Fruit fly (Drosophila melanogaster) whole organism, embryonic: ENCODE measurements around the gene CG34432.

Source experiments
- Abd-B ChIP-seq: fragments of 200-800 bp; sonication (Bioruptor generic); optimal IDR thresholded peaks from 2 replicates; lab custom pipeline; 2018; ENCODE audit warnings: missing biosample characterization, mild to moderate bottlenecking, missing genetic modification characterization, moderate library complexity
- BEAF-32 ChIP-seq: fragments of 200-800 bp; sonication (Bioruptor generic); optimal IDR thresholded peaks from 3 replicates; lab custom pipeline; 2017; ENCODE audit warnings: missing biosample characterization, missing genetic modification characterization, mild to moderate bottlenecking, moderate library complexity, missing genetic modification reagents
- CG10209 ChIP-seq: fragments of 200-800 bp; sonication (Bioruptor generic); optimal IDR thresholded peaks from 3 replicates; lab custom pipeline; 2017; ENCODE audit warnings: missing biosample characterization, mild to moderate bottlenecking, missing genetic modification characterization, missing genetic modification reagents
- CG1024 ChIP-seq: fragments of 200-800 bp; sonication (Bioruptor generic); IDR thresholded peaks from 2 replicates; pipeline ENCODE4 v1.3.6; 2022; ENCODE audit warnings: missing biosample characterization, missing genetic modification characterization
- CG10321 ChIP-seq: fragments of 200-800 bp; sonication (Bioruptor generic); IDR thresholded peaks from 2 replicates; pipeline ENCODE4 v1.3.6; 2022; ENCODE audit warnings: missing biosample characterization, missing genetic modification characterization
- CG11723 ChIP-seq: fragments of 200-800 bp; sonication (Bioruptor generic); optimal IDR thresholded peaks from 2 replicates; lab custom pipeline; 2017; ENCODE audit warnings: missing biosample characterization, mild to moderate bottlenecking, missing genetic modification characterization
- CG14667 ChIP-seq: fragments of 200-800 bp; sonication (Bioruptor generic); IDR thresholded peaks from 2 replicates; pipeline ENCODE4 v1.3.6; 2022; ENCODE audit warnings: missing biosample characterization, missing genetic modification characterization
- CG16815 ChIP-seq: fragments of 200-800 bp; sonication (Bioruptor generic); optimal IDR thresholded peaks from 3 replicates; lab custom pipeline; 2017; ENCODE audit warnings: missing biosample characterization, mild to moderate bottlenecking, missing genetic modification characterization
- CG17186 ChIP-seq: fragments of 200-800 bp; sonication (Bioruptor generic); optimal IDR thresholded peaks from 3 replicates; lab custom pipeline; 2017; ENCODE audit warnings: missing biosample characterization, missing genetic modification reagents, missing genetic modification characterization
- CG17361 ChIP-seq: fragments of 200-800 bp; sonication (Bioruptor generic); IDR thresholded peaks from 3 replicates; pipeline ENCODE4 v1.3.6; 2022; ENCODE audit warnings: missing biosample characterization, missing genetic modification characterization
- CG31388 ChIP-seq: fragments of 200-800 bp; sonication (Bioruptor generic); optimal IDR thresholded peaks from 2 replicates; lab custom pipeline; 2016; ENCODE audit warnings: missing biosample characterization, missing genetic modification characterization
- CG3847 ChIP-seq: fragments of 200-800 bp; sonication (Bioruptor generic); IDR thresholded peaks from 2 replicates; pipeline ENCODE4 v1.3.6; 2022; ENCODE audit warnings: missing biosample characterization, missing genetic modification characterization
- CG42726 ChIP-seq: fragments of 200-800 bp; sonication (Bioruptor generic); IDR thresholded peaks from 2 replicates; pipeline ENCODE4 v1.3.6; 2022; ENCODE audit warnings: missing biosample characterization, missing genetic modification characterization; ENCODE audit not compliant: partially characterized antibody
- CG5180 ChIP-seq: fragments of 200-800 bp; sonication (Bioruptor generic); optimal IDR thresholded peaks from 3 replicates; lab custom pipeline; 2017; ENCODE audit warnings: missing biosample characterization, missing genetic modification characterization, mild to moderate bottlenecking, moderate library complexity, missing genetic modification reagents
- CG7271 ChIP-seq: fragments of 200-800 bp; sonication (Bioruptor generic); optimal IDR thresholded peaks from 2 replicates; lab custom pipeline; 2018; ENCODE audit warnings: missing biosample characterization, mild to moderate bottlenecking, missing genetic modification characterization, moderate library complexity
- CG7928 ChIP-seq: fragments of 200-800 bp; sonication (Bioruptor generic); optimal IDR thresholded peaks from 2 replicates; lab custom pipeline; 2017; ENCODE audit warnings: missing biosample characterization, mild to moderate bottlenecking, missing genetic modification characterization
- D19A ChIP-seq: fragments of 200-800 bp; optimal IDR thresholded peaks from 3 replicates; lab custom pipeline; 2019; ENCODE audit warnings: missing biosample characterization, mild to moderate bottlenecking, missing genetic modification characterization, moderate library complexity
- Dip3 ChIP-seq: fragments of 200-800 bp; sonication (Bioruptor generic); optimal IDR thresholded peaks from 3 replicates; lab custom pipeline; 2016; ENCODE audit warnings: missing biosample characterization, missing genetic modification characterization
- E2f2 ChIP-seq: fragments of 200-800 bp; sonication (Bioruptor generic); IDR thresholded peaks from 2 replicates; pipeline ENCODE4 v1.3.6; 2022; ENCODE audit warnings: missing biosample characterization, missing genetic modification characterization
- Eip74EF ChIP-seq, 2 experiments: fragments of 200-800 bp in 1 of 2; fragments of >200 bp in 1 of 2; sonication (Bioruptor generic) in 1 of 2; optimal IDR thresholded peaks; 2 replicates each; lab custom pipeline; 2017 to 2019; ENCODE audit warnings: missing biosample characterization in 2 of 2, missing genetic modification characterization in 2 of 2, mild to moderate bottlenecking in 1 of 2, moderate library complexity in 1 of 2
- Ets65A ChIP-seq: fragments of 200-800 bp; sonication (Bioruptor generic); peaks from one replicate; lab custom pipeline; 2016; ENCODE audit warnings: missing biosample characterization, missing genetic modification characterization
- Hr39 ChIP-seq: fragments of >200 bp; optimal IDR thresholded peaks from 2 replicates; lab custom pipeline; 2017
- Hsf ChIP-seq: fragments of 200-800 bp; sonication (Bioruptor generic); optimal IDR thresholded peaks from 3 replicates; lab custom pipeline; 2016; ENCODE audit warnings: missing biosample characterization, missing genetic modification characterization
- MBD-R2 ChIP-seq: fragments of 200-800 bp; sonication (Bioruptor generic); IDR thresholded peaks from 2 replicates; pipeline ENCODE4 v1.3.6; 2022; ENCODE audit warnings: missing biosample characterization, missing genetic modification characterization
- Mrtf ChIP-seq: fragments of 200-800 bp; sonication (Bioruptor generic); IDR thresholded peaks from 3 replicates; pipeline ENCODE4 v1.3.6; 2022; ENCODE audit warnings: missing biosample characterization, missing genetic modification characterization
- Nf-YB ChIP-seq: fragments of 200-800 bp; sonication (Bioruptor generic); optimal IDR thresholded peaks from 3 replicates; lab custom pipeline; 2019; ENCODE audit warnings: missing biosample characterization, mild to moderate bottlenecking, missing genetic modification characterization, moderate library complexity
- Ravus ChIP-seq: fragments of 200-800 bp; sonication (Bioruptor generic); IDR thresholded peaks from 2 replicates; pipeline ENCODE4 v1.3.6; 2022; ENCODE audit warnings: missing biosample characterization, missing genetic modification characterization
- Side ChIP-seq: fragments of 200-800 bp; sonication (Bioruptor generic); optimal IDR thresholded peaks from 2 replicates; lab custom pipeline; 2016; ENCODE audit warnings: missing biosample characterization, missing genetic modification characterization
- Sox102F ChIP-seq: fragments of 200-800 bp; sonication (Bioruptor generic); optimal IDR thresholded peaks from 2 replicates; lab custom pipeline; 2018; ENCODE audit warnings: missing biosample characterization, mild to moderate bottlenecking, missing genetic modification characterization, moderate library complexity
- Ssrp ChIP-seq: fragments of 200-800 bp; sonication (Bioruptor generic); optimal IDR thresholded peaks from 2 replicates; lab custom pipeline; 2018; ENCODE audit warnings: missing biosample characterization, mild to moderate bottlenecking, missing genetic modification characterization, moderate library complexity
- Vsx1 ChIP-seq: fragments of 200-800 bp; sonication (Bioruptor generic); optimal IDR thresholded peaks from 2 replicates; lab custom pipeline; 2017; ENCODE audit warnings: missing biosample characterization, mild to moderate bottlenecking, missing genetic modification characterization, missing genetic modification reagents
- al ChIP-seq: fragments of 200-800 bp; sonication (Bioruptor generic); IDR thresholded peaks from 2 replicates; pipeline ENCODE4 v1.3.6; 2022; ENCODE audit warnings: missing biosample characterization, missing genetic modification characterization
- bab2 ChIP-seq: fragments of 200-800 bp; sonication (Bioruptor generic); optimal IDR thresholded peaks from 2 replicates; lab custom pipeline; 2016; ENCODE audit warnings: missing biosample characterization, missing genetic modification characterization
- ci ChIP-seq: fragments of 200-800 bp; sonication (Bioruptor generic); IDR thresholded peaks from 3 replicates; pipeline ENCODE4 v1.3.6; 2022; ENCODE audit warnings: missing biosample characterization, missing genetic modification characterization
- emc ChIP-seq: fragments of 200-800 bp; sonication (Bioruptor generic); optimal IDR thresholded peaks from 2 replicates; lab custom pipeline; 2016; ENCODE audit warnings: missing biosample characterization, missing genetic modification characterization
- ewg ChIP-seq: fragments of 200-800 bp; sonication (Bioruptor generic); optimal IDR thresholded peaks from 3 replicates; lab custom pipeline; 2017; ENCODE audit warnings: mild to moderate bottlenecking, missing biosample characterization, missing genetic modification reagents, missing genetic modification characterization
- eyg ChIP-seq: fragments of 200-800 bp; sonication (Bioruptor generic); optimal IDR thresholded peaks from 3 replicates; lab custom pipeline; 2016; ENCODE audit warnings: missing biosample characterization, missing genetic modification characterization
- klu ChIP-seq: fragments of 200-800 bp; sonication (Bioruptor generic); IDR thresholded peaks from 2 replicates; pipeline ENCODE4 v1.3.6; 2022; ENCODE audit warnings: missing biosample characterization, missing genetic modification characterization
- lilli ChIP-seq: fragments of 200-800 bp; sonication (Bioruptor generic); optimal IDR thresholded peaks from 3 replicates; lab custom pipeline; 2016; ENCODE audit warnings: missing biosample characterization, missing genetic modification characterization
- mam ChIP-seq: fragments of 200-800 bp; sonication (Bioruptor generic); optimal IDR thresholded peaks from 3 replicates; lab custom pipeline; 2016; ENCODE audit warnings: missing biosample characterization, missing genetic modification characterization
- mirr ChIP-seq: fragments of 200-800 bp; sonication (Bioruptor generic); optimal IDR thresholded peaks from 3 replicates; lab custom pipeline; 2018; ENCODE audit warnings: missing biosample characterization, mild to moderate bottlenecking, missing genetic modification characterization
- nau ChIP-seq: fragments of 200-800 bp; sonication (Bioruptor generic); optimal IDR thresholded peaks from 3 replicates; lab custom pipeline; 2017; ENCODE audit warnings: missing biosample characterization, mild to moderate bottlenecking, missing genetic modification characterization, missing genetic modification reagents
- pnt ChIP-seq: fragments of 200-800 bp; sonication (Bioruptor generic); optimal IDR thresholded peaks from 3 replicates; lab custom pipeline; 2016; ENCODE audit warnings: missing biosample characterization, missing genetic modification characterization
- ro ChIP-seq: fragments of 200-800 bp; sonication (Bioruptor generic); IDR thresholded peaks from 2 replicates; pipeline ENCODE4 v1.3.6; 2022; ENCODE audit warnings: missing biosample characterization, missing genetic modification characterization
- sens ChIP-seq: fragments of 200-800 bp; sonication (Bioruptor generic); peaks from one replicate; lab custom pipeline; 2016; ENCODE audit warnings: missing biosample characterization, missing genetic modification characterization
- sens-2 ChIP-seq: fragments of 200-800 bp; sonication (Bioruptor generic); IDR thresholded peaks from 2 replicates; pipeline ENCODE4 v1.3.6; 2022; ENCODE audit warnings: missing biosample characterization, missing genetic modification characterization
- slbo ChIP-seq: fragments of 200-800 bp; sonication (Bioruptor generic); IDR thresholded peaks from 2 replicates; pipeline ENCODE4 v1.3.6; 2022; ENCODE audit warnings: missing biosample characterization, missing genetic modification characterization
- sqz ChIP-seq: fragments of 200-800 bp; sonication (Bioruptor generic); optimal IDR thresholded peaks from 3 replicates; lab custom pipeline; 2018; ENCODE audit warnings: missing biosample characterization, mild to moderate bottlenecking, missing genetic modification characterization
- stc ChIP-seq: fragments of 200-800 bp; sonication (Bioruptor generic); IDR thresholded peaks from 2 replicates; pipeline ENCODE4 v1.3.6; 2022; ENCODE audit warnings: missing biosample characterization, missing genetic modification characterization
- zf30C ChIP-seq: fragments of 200-800 bp; sonication (Bioruptor generic); optimal IDR thresholded peaks from 3 replicates; lab custom pipeline; 2018; ENCODE audit warnings: missing biosample characterization, mild to moderate bottlenecking, missing genetic modification characterization

CG34432 gene

dm6 chr3R:30601440-30602256 lies 47.3 kb upstream of the CG34432 start, which contains the start of the genes CG2246 and CG31021 (continued):
- TF ChIP-seq CG11723 (GFP tag; lab: Kevin White, UChicago) (no peak), sens-2 (GFP tag; lab: Robert Waterston, UW) (no peak), CG16815 (GFP tag; lab: Kevin White, UChicago) (peak; percentile 43), E2f2 (GFP tag; lab: Robert Waterston, UW) (peak; percentile 40; the same call in 1 of the 2 replicates), CG1024 (GFP tag; lab: Robert Waterston, UW) (no peak), CG42726 (GFP tag; lab: Robert Waterston, UW) (peak; percentile 93), BEAF-32 (GFP tag; lab: Kevin White, UChicago) (peak; percentile 96), Abd-B (GFP tag; lab: Kevin White, UChicago) (peak; percentile 48), stc (peak; percentile 57), sens (GFP tag; lab: Kevin White, UChicago) (peak; percentile 87), Ravus (GFP tag; lab: Robert Waterston, UW) (no peak), al (GFP tag; lab: Robert Waterston, UW) (peak; percentile 43; the same call in 1 of the 2 replicates), Nf-YB (GFP tag; lab: Kevin White, UChicago) (no peak), ro (GFP tag; lab: Robert Waterston, UW) (no peak), Side (peak; percentile 22), mirr (GFP tag; lab: Kevin White, UChicago) (no peak), CG7271 (tag; lab: Kevin White, UChicago) (no peak), klu (GFP tag; lab: Robert Waterston, UW) (peak; percentile 39; the same call in 1 of the 2 replicates), CG7928 (GFP tag; lab: Kevin White, UChicago) (no peak), Hsf (GFP tag; lab: Kevin White, UChicago) (peak; percentile 18), CG17186 (GFP tag; lab: Kevin White, UChicago) (peak; percentile 27), sqz (GFP tag; lab: Kevin White, UChicago) (no peak), Ets65A (GFP tag; lab: Kevin White, UChicago) (peak; percentile 99), CG10209 (GFP tag; lab: Kevin White, UChicago) (no peak), D19A (peak; percentile 22), CG3847 (GFP tag; lab: Robert Waterston, UW) (peak; percentile 80), MBD-R2 (GFP tag; lab: Robert Waterston, UW) (peak; percentile 73; the same call in 1 of the 2 replicates), nau (GFP tag; lab: Kevin White, UChicago) (no peak), Vsx1 (GFP tag; lab: Kevin White, UChicago) (no peak), Sox102F (peak; percentile 39), CG14667 (GFP tag; lab: Robert Waterston, UW) (no peak), zf30C (GFP tag; lab: Kevin White, UChicago) (peak; percentile 95), Mrtf (peak; percentile 55; the same call in 2 of the 3 replicates), CG31388 (GFP tag; lab: Kevin White, UChicago) (no peak), bab2 (GFP tag; lab: Kevin White, UChicago) (peak; percentile 51), Ssrp (peak; percentile 18), ci (peak; percentile 67; the same call in 2 of the 3 replicates), Hr39 (no peak), CG17361 (GFP tag; lab: Robert Waterston, UW) (peak; percentile 74), pnt (GFP tag; lab: Kevin White, UChicago) (peak; percentile 66), emc (GFP tag; lab: Kevin White, UChicago) (peak; percentile 43), CG10321 (no peak), mam (peak; percentile 78), Dip3 (peak; percentile 47), ewg (GFP tag; lab: Kevin White, UChicago) (peak; percentile 5), lilli (GFP tag; lab: Kevin White, UChicago) (peak; percentile 68), Eip74EF (GFP tag; optimal IDR thresholded peaks at IDR 0.05; lab: Kevin White, UChicago) (no peak), CG5180 (GFP tag; lab: Kevin White, UChicago) (no peak), slbo (peak; percentile 87), eyg (no peak)
